Fruit fly (Drosophila melanogaster): ENCODE results near the gene Diedel2.

dm6 chr3R:29576009-29576408, 32.3 kb upstream of the Diedel2 start:
- TF ChIP-seq Blimp-1 (GFP tag; optimal IDR thresholded peaks at IDR 0.05) (no peak), spab (GFP tag; optimal IDR thresholded peaks at IDR 0.05) (no peak)
